Worm (Caenorhabditis elegans) whole organism, L2 larva: Measurements from ENCODE around the gene str-69.

Source experiments
- C34F6.9 ChIP-seq: fragments of 150-350 bp; optimal IDR thresholded peaks from 2 replicates; lab custom pipeline; 2014; ENCODE audit warnings: missing biosample characterization, missing genetic modification characterization
- F13H6.1 ChIP-seq: sonication (generic microtip); optimal IDR thresholded peaks from 2 replicates; lab custom pipeline; 2016; ENCODE audit warnings: missing genetic modification characterization, missing compliant biosample characterization
- ZK546.5 ChIP-seq: sonication (generic microtip); optimal IDR thresholded peaks from 2 replicates; lab custom pipeline; 2017; ENCODE audit warnings: missing biosample characterization, missing genetic modification characterization
- alr-1 ChIP-seq: fragments of 150-350 bp; optimal IDR thresholded peaks from 2 replicates; lab custom pipeline; 2014; ENCODE audit warnings: missing biosample characterization, missing genetic modification characterization
- aly-2 ChIP-seq: fragments of 150-350 bp; optimal IDR thresholded peaks from 2 replicates; lab custom pipeline; 2014; ENCODE audit warnings: missing biosample characterization, missing genetic modification characterization
- ama-1 ChIP-seq: fragments of 150-350 bp; optimal IDR thresholded peaks from 2 replicates; lab custom pipeline; 2018; ENCODE audit warnings: inconsistent platforms
- blmp-1 ChIP-seq: sonication (generic microtip); optimal IDR thresholded peaks from 2 replicates; lab custom pipeline; 2017; ENCODE audit warnings: missing genetic modification characterization, mild to moderate bottlenecking, missing compliant biosample characterization, antibody characterized with exemption, moderate library complexity; ENCODE audit not compliant: insufficient read depth
- ceh-16 ChIP-seq: fragments of 150-350 bp; optimal IDR thresholded peaks from 2 replicates; lab custom pipeline; 2014; ENCODE audit warnings: missing biosample characterization, missing genetic modification characterization
- ceh-82 ChIP-seq: fragments of 150-350 bp; optimal IDR thresholded peaks from 2 replicates; lab custom pipeline; 2014; ENCODE audit warnings: missing biosample characterization, missing genetic modification characterization
- elt-3 ChIP-seq: sonication (generic microtip); optimal IDR thresholded peaks from 2 replicates; lab custom pipeline; 2017; ENCODE audit warnings: missing biosample characterization, missing genetic modification characterization
- fos-1 ChIP-seq: fragments of 150-350 bp; optimal IDR thresholded peaks from 2 replicates; lab custom pipeline; 2014; ENCODE audit warnings: missing biosample characterization, missing genetic modification characterization
- gmeb-1 ChIP-seq: fragments of 150-350 bp; optimal IDR thresholded peaks from 2 replicates; lab custom pipeline; 2014; ENCODE audit warnings: missing biosample characterization, missing genetic modification characterization
- lin-13 ChIP-seq: fragments of 150-350 bp; optimal IDR thresholded peaks from 2 replicates; lab custom pipeline; 2014; ENCODE audit warnings: missing biosample characterization, missing genetic modification reagents, missing genetic modification characterization
- lin-39 ChIP-seq: fragments of 150-350 bp; optimal IDR thresholded peaks from 2 replicates; lab custom pipeline; 2014; ENCODE audit warnings: missing biosample characterization, missing genetic modification reagents, missing genetic modification characterization
- lsy-2 ChIP-seq, 2 experiments: fragments of 150-350 bp in 1 of 2; sonication (generic microtip) in 1 of 2; optimal IDR thresholded peaks; 2 replicates each; lab custom pipeline; 2014 to 2017; ENCODE audit warnings: missing biosample characterization in 2 of 2, missing genetic modification characterization in 2 of 2
- mab-5 ChIP-seq: fragments of 150-350 bp; optimal IDR thresholded peaks from 2 replicates; lab custom pipeline; 2014; ENCODE audit warnings: missing biosample characterization, missing genetic modification characterization
- mbf-1 ChIP-seq: sonication (generic microtip); optimal IDR thresholded peaks from 2 replicates; lab custom pipeline; 2017; ENCODE audit warnings: missing biosample characterization, missing genetic modification characterization
- mdl-1 ChIP-seq, 2 experiments: fragments of 150-350 bp in 1 of 2; sonication (generic microtip) in 1 of 2; optimal IDR thresholded peaks; 2 replicates each; lab custom pipeline; 2017; ENCODE audit warnings: missing biosample characterization in 2 of 2, missing genetic modification characterization in 2 of 2
- nhr-10 ChIP-seq: sonication (generic microtip); optimal IDR thresholded peaks from 2 replicates; lab custom pipeline; 2017; ENCODE audit warnings: missing biosample characterization, missing genetic modification characterization
- nhr-11 ChIP-seq: fragments of 150-350 bp; optimal IDR thresholded peaks from 2 replicates; lab custom pipeline; 2014; ENCODE audit warnings: missing biosample characterization, missing genetic modification characterization
- nhr-129 ChIP-seq: fragments of 150-350 bp; optimal IDR thresholded peaks from 2 replicates; lab custom pipeline; 2014; ENCODE audit warnings: missing biosample characterization, missing genetic modification characterization
- nhr-21 ChIP-seq: fragments of 150-350 bp; optimal IDR thresholded peaks from 2 replicates; lab custom pipeline; 2014; ENCODE audit warnings: missing biosample characterization, missing genetic modification characterization
- nhr-23 ChIP-seq: fragments of 150-350 bp; optimal IDR thresholded peaks from 2 replicates; lab custom pipeline; 2014; ENCODE audit warnings: missing biosample characterization, missing genetic modification reagents, missing genetic modification characterization
- nhr-237 ChIP-seq: fragments of 150-350 bp; optimal IDR thresholded peaks from 2 replicates; lab custom pipeline; 2014; ENCODE audit warnings: missing biosample characterization, missing genetic modification characterization
- nhr-25 ChIP-seq: fragments of 150-350 bp; sonication (generic microtip); optimal IDR thresholded peaks from 3 replicates; lab custom pipeline; 2014; ENCODE audit warnings: missing biosample characterization, missing genetic modification characterization
- nhr-6 ChIP-seq: fragments of 150-350 bp; optimal IDR thresholded peaks from 2 replicates; lab custom pipeline; 2014; ENCODE audit warnings: missing biosample characterization, missing genetic modification characterization
- nhr-77 ChIP-seq: fragments of 150-350 bp; optimal IDR thresholded peaks from 2 replicates; lab custom pipeline; 2014; ENCODE audit warnings: missing biosample characterization, missing genetic modification characterization
- sem-4 ChIP-seq: fragments of 150-350 bp; optimal IDR thresholded peaks from 2 replicates; lab custom pipeline; 2014; ENCODE audit warnings: missing biosample characterization, missing genetic modification reagents, missing genetic modification characterization
- skn-1 ChIP-seq: sonication (generic microtip); optimal IDR thresholded peaks from 2 replicates; lab custom pipeline; 2017; ENCODE audit warnings: missing biosample characterization, missing genetic modification characterization
- sma-3 ChIP-seq: sonication (generic microtip); optimal IDR thresholded peaks from 2 replicates; lab custom pipeline; 2016; ENCODE audit warnings: missing genetic modification reagents, missing genetic modification characterization, missing compliant biosample characterization
- unc-55 ChIP-seq: fragments of 150-350 bp; sonication (generic microtip); optimal IDR thresholded peaks from 3 replicates; lab custom pipeline; 2014; ENCODE audit warnings: missing biosample characterization, missing genetic modification reagents, missing genetic modification characterization
- unc-62 ChIP-seq: fragments of 150-350 bp; optimal IDR thresholded peaks from 2 replicates; lab custom pipeline; 2014; ENCODE audit warnings: missing biosample characterization, missing genetic modification reagents, missing genetic modification characterization
- zag-1 ChIP-seq: fragments of 150-350 bp; optimal IDR thresholded peaks from 2 replicates; lab custom pipeline; 2014; ENCODE audit warnings: missing biosample characterization, missing genetic modification characterization
- ztf-1 ChIP-seq: fragments of 200-800 bp; sonication (Bioruptor generic); conservative IDR thresholded peaks from 2 replicates; pipeline ENCODE4 v1.3.6; 2022; ENCODE audit warnings: missing genetic modification characterization, missing compliant biosample characterization
- ztf-11 ChIP-seq: sonication (generic microtip); optimal IDR thresholded peaks from 2 replicates; lab custom pipeline; 2017; ENCODE audit warnings: missing biosample characterization, missing genetic modification characterization
- ztf-4 ChIP-seq: fragments of 150-350 bp; optimal IDR thresholded peaks from 2 replicates; lab custom pipeline; 2014; ENCODE audit warnings: missing biosample characterization, missing genetic modification characterization

Gene str-69

ce11 chrV:3124912-3125311 lies 19.2 kb upstream of the str-69 start, which contains the start of gene Y73C8C.12:
Gene Y73C8C.12, plus strand, starts transcription at chrV:3125212.
- TF ChIP-seq lin-13 (GFP tag; lab: Kevin White, UChicago): no peak
- no peak for TF ChIP-seq aly-2 (tag; lab: Kevin White, UChicago)
- TF ChIP-seq nhr-25 (tag; lab: Kevin White, UChicago): no peak
- TF ChIP-seq mab-5 (tag; lab: Kevin White, UChicago): no peak
- no peak for TF ChIP-seq lin-39 (tag; lab: Kevin White, UChicago)
- no peak for TF ChIP-seq unc-62
- no peak for TF ChIP-seq C34F6.9 (tag; lab: Kevin White, UChicago)
- no peak for TF ChIP-seq mdl-1 (tag; optimal IDR thresholded peaks at IDR 0.05; lab: Kevin White, UChicago)
- no peak for TF ChIP-seq alr-1 (tag; lab: Kevin White, UChicago)
- no peak for TF ChIP-seq gmeb-1 (tag; lab: Kevin White, UChicago)
- TF ChIP-seq F13H6.1 (tag; lab: Kevin White, UChicago): no peak
- no peak for TF ChIP-seq nhr-129 (tag; lab: Kevin White, UChicago)
- no peak for TF ChIP-seq zag-1 (tag; lab: Kevin White, UChicago)
- TF ChIP-seq fos-1 (tag; lab: Kevin White, UChicago): no peak
- TF ChIP-seq nhr-77: no peak
- no peak for TF ChIP-seq ceh-82

DNA sequence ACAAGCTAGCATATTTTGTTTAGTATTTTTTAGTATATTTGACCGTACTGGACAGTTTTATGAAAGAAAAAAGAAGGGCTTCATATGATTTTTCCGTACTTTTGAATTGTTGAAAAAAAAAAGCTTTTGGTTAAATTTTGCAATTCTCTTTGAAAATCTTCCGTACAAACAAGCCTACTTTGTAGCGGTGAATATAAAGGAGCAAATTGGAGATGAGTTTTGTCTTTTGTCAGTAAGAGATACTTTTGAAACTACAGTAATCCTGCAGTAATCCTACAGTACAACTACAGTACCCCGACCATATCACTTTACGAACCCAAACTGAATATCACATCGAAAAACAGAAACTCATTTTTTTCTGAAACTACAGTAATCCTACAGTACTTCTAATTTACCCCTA lies 16.7 kb upstream of the str-69 start:
- no peak for TF ChIP-seq zag-1 (tag; lab: Kevin White, UChicago)
- TF ChIP-seq nhr-237 (tag; lab: Kevin White, UChicago): no peak
- TF ChIP-seq ceh-16 (tag; lab: Kevin White, UChicago): no peak
- no peak for TF ChIP-seq alr-1 (tag; lab: Kevin White, UChicago)
- no peak for TF ChIP-seq ztf-11 (tag; lab: Kevin White, UChicago)
- no peak for TF ChIP-seq ztf-4 (tag; lab: Kevin White, UChicago)
- TF ChIP-seq F13H6.1 (tag; lab: Kevin White, UChicago): no peak
- TF ChIP-seq lin-39 (tag; lab: Kevin White, UChicago): no peak
- TF ChIP-seq aly-2 (tag; lab: Kevin White, UChicago): no peak
- TF ChIP-seq ztf-1 (GFP tag; lab: Robert Waterston, UW): no peak
- TF ChIP-seq mbf-1: no peak
- TF ChIP-seq fos-1 (tag; lab: Kevin White, UChicago): no peak
- no peak for TF ChIP-seq nhr-23
- no peak for TF ChIP-seq ceh-82
- no peak for TF ChIP-seq nhr-6 (tag; lab: Kevin White, UChicago)
- TF ChIP-seq, all 48 proteins: peak for 0

- TF ChIP-seq nhr-21 (tag; lab: Kevin White, UChicago) (no peak), lin-13 (GFP tag; lab: Kevin White, UChicago) (no peak), elt-3 (tag; lab: Kevin White, UChicago) (no peak), unc-55 (GFP tag; lab: Kevin White, UChicago) (no peak), aly-2 (tag; lab: Kevin White, UChicago) (no peak), nhr-10 (no peak), mbf-1 (no peak), zag-1 (tag; lab: Kevin White, UChicago) (no peak), nhr-23 (no peak), skn-1 (tag; lab: Kevin White, UChicago) (no peak), ama-1 (no peak), ztf-11 (tag; lab: Kevin White, UChicago) (no peak), nhr-11 (no peak), blmp-1 (tag; lab: Kevin White, UChicago) (no peak), nhr-237 (tag; lab: Kevin White, UChicago) (no peak), sma-3 (GFP tag; lab: Kevin White, UChicago) (no peak), ZK546.5 (tag; lab: Kevin White, UChicago) (no peak), ceh-16 (tag; lab: Kevin White, UChicago) (no peak), lsy-2 (tag; optimal IDR thresholded peaks at IDR 0.05; lab: Kevin White, UChicago) (no peak)
- TF ChIP-seq, all 48 proteins: peak for 0
Measured at ce11 chrV:3121743-3122142, 16.0 kb upstream of the str-69 start, which contains the start of gene srt-56. Gene srt-56, minus strand, starts transcription at chrV:3121843.

DNA sequence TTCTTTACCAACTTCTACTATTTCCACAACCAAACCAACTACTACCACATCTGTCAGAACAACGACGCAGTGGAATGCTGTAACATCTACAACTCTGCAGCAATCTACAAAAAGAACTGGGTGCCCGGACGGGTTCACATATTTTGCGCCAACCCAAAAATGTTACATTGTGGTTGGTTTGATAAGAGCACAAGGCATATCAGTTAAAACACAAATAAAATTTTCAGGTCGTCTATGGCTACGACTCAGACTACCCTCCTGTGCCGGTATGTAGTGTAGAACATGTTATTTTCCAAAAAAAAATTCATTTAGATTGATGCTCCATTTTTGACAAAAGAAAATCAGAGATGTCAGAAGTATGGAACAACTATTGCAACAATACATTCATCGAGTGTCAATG lies 13.5 kb upstream of the str-69 start:
- TF ChIP-seq ztf-11 (tag; lab: Kevin White, UChicago) (no peak), sem-4 (tag; lab: Kevin White, UChicago) (no peak), nhr-237 (tag; lab: Kevin White, UChicago) (no peak), lin-13 (GFP tag; lab: Kevin White, UChicago) (no peak)
